Fruit fly (Drosophila melanogaster): ENCODE results near the gene CG13806.

CG13806 gene

dm6 chr3L:2237034-2237433, 29.2 kb upstream of the CG13806 start, which contains the start of gene CG9018 (continued):
- no peak for TF ChIP-seq B-H2 (GFP tag; optimal IDR thresholded peaks at IDR 0.05)
- TF ChIP-seq Sox102F (GFP tag; optimal IDR thresholded peaks at IDR 0.05): no peak
- TF ChIP-seq repo (GFP tag; optimal IDR thresholded peaks at IDR 0.05): no peak
- TF ChIP-seq CG2202 (tag; optimal IDR thresholded peaks at IDR 0.05): no peak
- TF ChIP-seq phol (tag; optimal IDR thresholded peaks at IDR 0.05): peak; percentile 49
- no peak for TF ChIP-seq chinmo (GFP tag; IDR thresholded peaks at IDR 0.05; ENCODE audit: partially characterized antibody)
- TF ChIP-seq CG12219 (GFP tag; optimal IDR thresholded peaks at IDR 0.05): no peak
- TF ChIP-seq zen (tag; optimal IDR thresholded peaks at IDR 0.05): peak; percentile 20
- peak; percentile 56 for TF ChIP-seq Sry-δ (GFP tag; optimal IDR thresholded peaks at IDR 0.05)
- no peak for TF ChIP-seq CG1792 (GFP tag; optimal IDR thresholded peaks at IDR 0.05)
- TF ChIP-seq CG1603 (tag; optimal IDR thresholded peaks at IDR 0.05): no peak
- TF ChIP-seq gfzf (GFP tag; optimal IDR thresholded peaks at IDR 0.05): peak; percentile 95
- no peak for TF ChIP-seq gcm (GFP tag; optimal IDR thresholded peaks at IDR 0.05)
- TF ChIP-seq CG12236 (GFP tag; optimal IDR thresholded peaks at IDR 0.05): no peak
- TF ChIP-seq sens (GFP tag): peak; percentile 77
- TF ChIP-seq Dek (tag; optimal IDR thresholded peaks at IDR 0.05): peak; percentile 12
- 0 out of 2 replicates have a peak, but pooled peaks have one; percentile 36 for TF ChIP-seq MBD-R2 (GFP tag; IDR thresholded peaks at IDR 0.05)
- TF ChIP-seq pb (GFP tag; optimal IDR thresholded peaks at IDR 0.05): no peak
- TF ChIP-seq tgo (GFP tag; IDR thresholded peaks at IDR 0.05): no peak
- peak; percentile 34; the same call in 1 of the 3 replicates for TF ChIP-seq knrl (GFP tag; IDR thresholded peaks at IDR 0.05; ENCODE audit: partially characterized antibody)
- no peak for TF ChIP-seq Gsc (GFP tag; IDR thresholded peaks at IDR 0.05)
- no peak for TF ChIP-seq CG3838 (GFP tag; optimal IDR thresholded peaks at IDR 0.05)
- no peak for TF ChIP-seq CG11085 (GFP tag; IDR thresholded peaks at IDR 0.05)
- TF ChIP-seq tap (tag; optimal IDR thresholded peaks at IDR 0.05): no peak
- peak; percentile 16 for TF ChIP-seq CG17186 (GFP tag; optimal IDR thresholded peaks at IDR 0.05)
- no peak for TF ChIP-seq bcd (GFP tag; optimal IDR thresholded peaks at IDR 0.05)
- TF ChIP-seq CG13894 (tag; optimal IDR thresholded peaks at IDR 0.05): no peak
- TF ChIP-seq hkb (optimal IDR thresholded peaks at IDR 0.05): peak; percentile 95
- TF ChIP-seq hkb (GFP tag; IDR thresholded peaks at IDR 0.05): no peak
- TF ChIP-seq psq (GFP tag; optimal IDR thresholded peaks at IDR 0.05): no peak
- peak; percentile 99 for TF ChIP-seq E2f2 (GFP tag; IDR thresholded peaks at IDR 0.05)
- TF ChIP-seq CG7963 (GFP tag; IDR thresholded peaks at IDR 0.05; ENCODE audit: partially characterized antibody): 0 out of 3 replicates have a peak, but pooled peaks have one; percentile 16
- peak; percentile 79 for TF ChIP-seq pzg (GFP tag; optimal IDR thresholded peaks at IDR 0.05)
- no peak for TF ChIP-seq CG43689 (GFP tag; IDR thresholded peaks at IDR 0.05)
- TF ChIP-seq CG10979 (tag; optimal IDR thresholded peaks at IDR 0.05): no peak
- peak; percentile 79 for TF ChIP-seq Lhr (GFP tag; optimal IDR thresholded peaks at IDR 0.05)
- peak; percentile 48 for TF ChIP-seq CG15514 (GFP tag; optimal IDR thresholded peaks at IDR 0.05)
- TF ChIP-seq CG31365 (tag; optimal IDR thresholded peaks at IDR 0.05): no peak
- no peak for TF ChIP-seq CG12104 (GFP tag; optimal IDR thresholded peaks at IDR 0.05)
- TF ChIP-seq Antp (GFP tag; optimal IDR thresholded peaks at IDR 0.05): no peak
- TF ChIP-seq CG7372 (GFP tag; IDR thresholded peaks at IDR 0.05): no peak
- TF ChIP-seq CG42726 (GFP tag; IDR thresholded peaks at IDR 0.05; ENCODE audit: partially characterized antibody): peak; percentile 11; the same call in 1 of the 2 replicates
- peak; percentile 86 for TF ChIP-seq CG7928 (GFP tag; optimal IDR thresholded peaks at IDR 0.05)
- no peak for TF ChIP-seq Ssrp (tag; optimal IDR thresholded peaks at IDR 0.05)
- TF ChIP-seq tup (GFP tag; optimal IDR thresholded peaks at IDR 0.05): no peak
- TF ChIP-seq oc (tag; optimal IDR thresholded peaks at IDR 0.05): no peak
- TF ChIP-seq CG14710 (tag; optimal IDR thresholded peaks at IDR 0.05): peak; percentile 77
- TF ChIP-seq ab (GFP tag; optimal IDR thresholded peaks at IDR 0.05): no peak
- peak; percentile 97 for TF ChIP-seq Sin3A (optimal IDR thresholded peaks at IDR 0.05)
- no peak for TF ChIP-seq CG2889 (GFP tag; IDR thresholded peaks at IDR 0.05)
- TF ChIP-seq Dp (GFP tag; optimal IDR thresholded peaks at IDR 0.05): peak; percentile 94

Data from whole organism, embryonic.